Worm (Caenorhabditis elegans) whole organism, L2 larva: Measurements from ENCODE around the gene F23A7.4.
"Not testable (repeated sequence)": the region's sequence is repeated elsewhere in the genome, so short reads cannot be mapped to it uniquely, and the experiment has no call there.

ENCODE experiments used
- F13H6.1 ChIP-seq: sonication (generic microtip); optimal IDR thresholded peaks from 2 replicates; lab custom pipeline; 2016; ENCODE audit warnings: missing genetic modification characterization, missing compliant biosample characterization
- R02D3.7 ChIP-seq: fragments of 150-350 bp; optimal IDR thresholded peaks from 2 replicates; lab custom pipeline; 2014; ENCODE audit warnings: missing biosample characterization, missing genetic modification characterization
- Y55F3AM.14 ChIP-seq: fragments of 200-800 bp; sonication (Bioruptor generic); optimal IDR thresholded peaks from 2 replicates; lab custom pipeline; 2018; ENCODE audit warnings: mild to moderate bottlenecking, missing genetic modification characterization, missing compliant biosample characterization
- ZK546.5 ChIP-seq: sonication (generic microtip); optimal IDR thresholded peaks from 2 replicates; lab custom pipeline; 2017; ENCODE audit warnings: missing biosample characterization, missing genetic modification characterization
- alr-1 ChIP-seq: fragments of 150-350 bp; optimal IDR thresholded peaks from 2 replicates; lab custom pipeline; 2014; ENCODE audit warnings: missing biosample characterization, missing genetic modification characterization
- ama-1 ChIP-seq: fragments of 150-350 bp; optimal IDR thresholded peaks from 2 replicates; lab custom pipeline; 2018; ENCODE audit warnings: inconsistent platforms
- ceh-16 ChIP-seq: fragments of 150-350 bp; optimal IDR thresholded peaks from 2 replicates; lab custom pipeline; 2014; ENCODE audit warnings: missing biosample characterization, missing genetic modification characterization
- crh-2 ChIP-seq: sonication (generic microtip); optimal IDR thresholded peaks from 2 replicates; lab custom pipeline; 2017; ENCODE audit warnings: missing biosample characterization, missing genetic modification characterization
- dmd-4 ChIP-seq: sonication (generic microtip); optimal IDR thresholded peaks from 2 replicates; lab custom pipeline; 2017; ENCODE audit warnings: missing biosample characterization, missing genetic modification characterization
- egl-27 ChIP-seq: sonication (generic microtip); optimal IDR thresholded peaks from 3 replicates; lab custom pipeline; 2017; ENCODE audit warnings: missing biosample characterization, missing genetic modification reagents, missing genetic modification characterization
- elt-1 ChIP-seq: fragments of 150-350 bp; optimal IDR thresholded peaks from 2 replicates; lab custom pipeline; 2014; ENCODE audit warnings: missing biosample characterization, missing genetic modification characterization
- elt-3 ChIP-seq: sonication (generic microtip); optimal IDR thresholded peaks from 2 replicates; lab custom pipeline; 2017; ENCODE audit warnings: missing biosample characterization, missing genetic modification characterization
- fos-1 ChIP-seq: fragments of 150-350 bp; optimal IDR thresholded peaks from 2 replicates; lab custom pipeline; 2014; ENCODE audit warnings: missing biosample characterization, missing genetic modification characterization
- gmeb-1 ChIP-seq: fragments of 150-350 bp; optimal IDR thresholded peaks from 2 replicates; lab custom pipeline; 2014; ENCODE audit warnings: missing biosample characterization, missing genetic modification characterization
- lin-39 ChIP-seq: fragments of 150-350 bp; optimal IDR thresholded peaks from 2 replicates; lab custom pipeline; 2014; ENCODE audit warnings: missing biosample characterization, missing genetic modification reagents, missing genetic modification characterization
- lsy-2 ChIP-seq, 2 experiments: fragments of 150-350 bp in 1 of 2; sonication (generic microtip) in 1 of 2; optimal IDR thresholded peaks; 2 replicates each; lab custom pipeline; 2014 to 2017; ENCODE audit warnings: missing biosample characterization in 2 of 2, missing genetic modification characterization in 2 of 2
- mbf-1 ChIP-seq: sonication (generic microtip); optimal IDR thresholded peaks from 2 replicates; lab custom pipeline; 2017; ENCODE audit warnings: missing biosample characterization, missing genetic modification characterization
- mdl-1 ChIP-seq, 2 experiments: fragments of 150-350 bp in 1 of 2; sonication (generic microtip) in 1 of 2; optimal IDR thresholded peaks; 2 replicates each; lab custom pipeline; 2017; ENCODE audit warnings: missing biosample characterization in 2 of 2, missing genetic modification characterization in 2 of 2
- nhr-10 ChIP-seq: sonication (generic microtip); optimal IDR thresholded peaks from 2 replicates; lab custom pipeline; 2017; ENCODE audit warnings: missing biosample characterization, missing genetic modification characterization
- nhr-11 ChIP-seq: fragments of 150-350 bp; optimal IDR thresholded peaks from 2 replicates; lab custom pipeline; 2014; ENCODE audit warnings: missing biosample characterization, missing genetic modification characterization
- nhr-12 ChIP-seq: fragments of 150-350 bp; optimal IDR thresholded peaks from 2 replicates; lab custom pipeline; 2014; ENCODE audit warnings: missing biosample characterization, missing genetic modification characterization
- nhr-129 ChIP-seq: fragments of 150-350 bp; optimal IDR thresholded peaks from 2 replicates; lab custom pipeline; 2014; ENCODE audit warnings: missing biosample characterization, missing genetic modification characterization
- nhr-21 ChIP-seq: fragments of 150-350 bp; optimal IDR thresholded peaks from 2 replicates; lab custom pipeline; 2014; ENCODE audit warnings: missing biosample characterization, missing genetic modification characterization
- nhr-23 ChIP-seq: fragments of 150-350 bp; optimal IDR thresholded peaks from 2 replicates; lab custom pipeline; 2014; ENCODE audit warnings: missing biosample characterization, missing genetic modification reagents, missing genetic modification characterization
- nhr-25 ChIP-seq: fragments of 150-350 bp; sonication (generic microtip); optimal IDR thresholded peaks from 3 replicates; lab custom pipeline; 2014; ENCODE audit warnings: missing biosample characterization, missing genetic modification characterization
- nhr-6 ChIP-seq: fragments of 150-350 bp; optimal IDR thresholded peaks from 2 replicates; lab custom pipeline; 2014; ENCODE audit warnings: missing biosample characterization, missing genetic modification characterization
- nhr-77 ChIP-seq: fragments of 150-350 bp; optimal IDR thresholded peaks from 2 replicates; lab custom pipeline; 2014; ENCODE audit warnings: missing biosample characterization, missing genetic modification characterization
- peb-1 ChIP-seq: fragments of 150-350 bp; optimal IDR thresholded peaks from 2 replicates; lab custom pipeline; 2014; ENCODE audit warnings: missing biosample characterization, missing genetic modification characterization
- sem-4 ChIP-seq: fragments of 150-350 bp; optimal IDR thresholded peaks from 2 replicates; lab custom pipeline; 2014; ENCODE audit warnings: missing biosample characterization, missing genetic modification reagents, missing genetic modification characterization
- skn-1 ChIP-seq: sonication (generic microtip); optimal IDR thresholded peaks from 2 replicates; lab custom pipeline; 2017; ENCODE audit warnings: missing biosample characterization, missing genetic modification characterization
- sma-9 ChIP-seq, 2 experiments: fragments of 150-350 bp in 1 of 2; sonication (generic microtip) in 1 of 2; optimal IDR thresholded peaks; 2 replicates each; lab custom pipeline; 2014 to 2016; ENCODE audit warnings: missing genetic modification characterization in 2 of 2, mild to moderate bottlenecking in 1 of 2, missing biosample characterization in 1 of 2, missing compliant biosample characterization in 1 of 2, missing genetic modification reagents in 1 of 2, moderate library complexity in 1 of 2
- snpc-4 ChIP-seq: fragments of 150-350 bp; optimal IDR thresholded peaks from 2 replicates; lab custom pipeline; 2014; ENCODE audit warnings: missing biosample characterization, missing genetic modification characterization
- unc-55 ChIP-seq: fragments of 150-350 bp; sonication (generic microtip); optimal IDR thresholded peaks from 3 replicates; lab custom pipeline; 2014; ENCODE audit warnings: missing biosample characterization, missing genetic modification reagents, missing genetic modification characterization
- ztf-1 ChIP-seq: fragments of 200-800 bp; sonication (Bioruptor generic); conservative IDR thresholded peaks from 2 replicates; pipeline ENCODE4 v1.3.6; 2022; ENCODE audit warnings: missing genetic modification characterization, missing compliant biosample characterization
- ztf-11 ChIP-seq: sonication (generic microtip); optimal IDR thresholded peaks from 2 replicates; lab custom pipeline; 2017; ENCODE audit warnings: missing biosample characterization, missing genetic modification characterization
- ztf-4 ChIP-seq: fragments of 150-350 bp; optimal IDR thresholded peaks from 2 replicates; lab custom pipeline; 2014; ENCODE audit warnings: missing biosample characterization, missing genetic modification characterization

Gene F23A7.4

DNA sequence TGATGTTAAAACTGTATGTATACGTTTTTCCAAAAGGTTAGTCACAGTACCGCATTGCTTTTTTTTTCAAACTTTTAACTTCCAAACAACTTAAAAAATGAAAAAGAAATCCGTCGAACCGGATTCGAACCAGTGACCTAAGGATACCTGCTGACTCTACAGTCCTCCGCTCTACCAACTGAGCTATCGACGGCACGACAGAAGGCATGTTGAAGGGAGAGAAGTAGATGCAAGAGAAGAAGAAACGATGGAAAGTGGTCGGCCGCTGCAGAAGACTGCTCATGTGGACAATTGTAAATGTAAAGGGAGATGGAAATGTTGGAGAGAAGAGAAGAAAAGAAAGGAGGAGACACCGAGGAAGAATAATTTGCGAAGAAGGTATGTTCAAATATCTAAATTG, 2.7 kb upstream of the F23A7.4 start (continued):
- TF ChIP-seq elt-3 (tag; lab: Kevin White, UChicago) (no peak), fos-1 (tag; lab: Kevin White, UChicago) (peak; percentile 77), peb-1 (tag; lab: Kevin White, UChicago) (no peak), nhr-129 (tag; lab: Kevin White, UChicago) (peak; percentile 95), ztf-1 (GFP tag; lab: Robert Waterston, UW) (no peak), egl-27 (tag; lab: Kevin White, UChicago) (peak; percentile 61), nhr-11 (tag; lab: Kevin White, UChicago) (no peak), lsy-2 (tag; optimal IDR thresholded peaks at IDR 0.05; lab: Kevin White, UChicago) (peak; percentile 72 to 81), gmeb-1 (tag; lab: Kevin White, UChicago) (peak; percentile 76), Y55F3AM.14 (GFP tag; lab: Kevin White, UChicago) (peak; percentile 61), nhr-6 (peak; percentile 71), ama-1 (lab: Kevin White, UChicago) (no peak), nhr-77 (tag; lab: Kevin White, UChicago) (peak; percentile 70), F13H6.1 (tag; lab: Kevin White, UChicago) (peak; percentile 79), snpc-4 (peak; percentile 86), ztf-11 (peak; percentile 20), skn-1 (tag; lab: Kevin White, UChicago) (no peak), ztf-4 (tag; lab: Kevin White, UChicago) (peak; percentile 31), unc-55 (GFP tag; lab: Kevin White, UChicago) (peak; percentile 91), alr-1 (no peak), mdl-1 (tag; optimal IDR thresholded peaks at IDR 0.05; lab: Kevin White, UChicago) (peak; percentile 7 to 56), nhr-12 (tag; lab: Kevin White, UChicago) (no peak), nhr-10 (peak; percentile 68)

DNA sequence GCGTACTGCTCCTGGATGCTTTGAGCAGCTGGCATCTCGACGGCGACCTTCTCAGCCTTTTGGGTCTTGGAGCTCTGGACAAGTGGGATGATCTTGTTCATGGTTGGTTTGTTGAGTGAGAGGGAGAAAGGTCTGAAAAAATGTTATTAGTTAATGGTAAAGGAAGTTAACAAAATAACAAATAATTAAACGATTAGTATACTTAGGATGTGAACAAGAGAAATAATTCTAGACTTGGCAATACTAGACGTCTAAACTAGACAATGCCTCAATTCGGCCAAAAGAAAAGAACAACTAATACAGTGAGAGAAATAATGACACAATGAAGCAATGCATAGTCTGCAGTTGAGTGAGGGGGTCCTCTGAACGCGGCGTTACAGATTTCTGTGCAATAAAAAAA, 1.9 kb upstream of the F23A7.4 start, which contains the start of gene R11.4:
Gene R11.4, minus strand, starts transcription at position 101 of the 400 bp plus-strand sequence.
- TF ChIP-seq nhr-23 (tag; lab: Kevin White, UChicago) = no peak

DNA sequence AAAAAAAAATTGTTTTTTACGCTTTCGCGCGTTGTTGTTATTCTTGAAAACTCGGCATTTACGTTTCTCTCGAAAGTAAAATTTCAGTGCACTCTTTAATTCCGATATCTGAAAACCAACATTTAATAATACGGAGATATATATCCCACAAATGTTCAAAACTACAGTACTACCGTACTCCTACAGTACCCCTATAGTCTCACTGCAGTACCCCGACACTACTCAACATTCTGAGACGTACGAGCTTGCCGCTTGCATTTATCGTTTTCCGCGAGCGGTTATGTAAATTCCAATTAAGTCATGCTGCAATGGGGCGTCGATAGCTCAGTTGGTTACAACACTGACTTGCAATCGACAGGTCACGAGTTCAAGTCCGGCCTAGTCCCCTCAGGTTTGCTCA, 667 bp downstream of the F23A7.4 start, which contains the start of gene F23A7.8:
Gene F23A7.8, plus strand, starts transcription at position 301 of the 400 bp plus-strand sequence.
- TF ChIP-seq dmd-4 (tag; lab: Kevin White, UChicago); sma-9 (GFP tag; optimal IDR thresholded peaks at IDR 0.05; lab: Kevin White, UChicago); sma-9 (tag; optimal IDR thresholded peaks at IDR 0.05; lab: Kevin White, UChicago); ceh-16: not testable (repeated sequence)
- TF ChIP-seq, all 48 proteins: peak for 0; not testable (repeated sequence) for 48

DNA sequence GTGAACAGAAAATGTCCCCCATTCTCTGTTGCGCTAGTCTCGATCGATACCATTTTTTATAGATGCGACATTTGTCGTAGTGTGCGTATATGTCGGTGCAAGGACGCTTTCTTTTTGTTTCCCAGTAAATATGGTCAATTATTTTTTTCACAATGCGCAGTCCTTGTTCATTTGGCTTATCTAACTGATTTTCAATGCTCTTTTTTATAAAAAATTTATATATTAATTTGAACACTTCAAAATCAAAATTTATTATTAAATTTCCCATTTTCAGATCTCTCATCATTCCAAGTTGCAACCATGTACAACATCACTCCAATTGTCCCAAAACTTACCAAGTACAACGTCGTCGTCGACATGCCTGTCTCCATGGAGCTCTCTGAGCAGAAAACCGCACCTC, 4.7 kb downstream of the F23A7.4 start, which contains the start of gene F23A7.1:
Gene F23A7.1, plus strand, starts transcription at position 301 of the 400 bp plus-strand sequence.
- TF ChIP-seq nhr-21 (tag; lab: Kevin White, UChicago) (no peak), ZK546.5 (tag; lab: Kevin White, UChicago) (no peak), nhr-77 (tag; lab: Kevin White, UChicago) (no peak), mdl-1 (tag; optimal IDR thresholded peaks at IDR 0.05; lab: Kevin White, UChicago) (no peak), nhr-11 (tag; lab: Kevin White, UChicago) (no peak), R02D3.7 (tag; lab: Kevin White, UChicago) (no peak), F13H6.1 (tag; lab: Kevin White, UChicago) (no peak), sem-4 (tag; lab: Kevin White, UChicago) (no peak), lsy-2 (tag; optimal IDR thresholded peaks at IDR 0.05; lab: Kevin White, UChicago) (no peak), lin-39 (no peak), elt-1 (tag; lab: Kevin White, UChicago) (no peak), skn-1 (tag; lab: Kevin White, UChicago) (no peak), sma-9 (GFP tag; optimal IDR thresholded peaks at IDR 0.05; lab: Kevin White, UChicago) (no peak), sma-9 (tag; optimal IDR thresholded peaks at IDR 0.05; lab: Kevin White, UChicago) (no peak), crh-2 (tag; lab: Kevin White, UChicago) (no peak)

DNA sequence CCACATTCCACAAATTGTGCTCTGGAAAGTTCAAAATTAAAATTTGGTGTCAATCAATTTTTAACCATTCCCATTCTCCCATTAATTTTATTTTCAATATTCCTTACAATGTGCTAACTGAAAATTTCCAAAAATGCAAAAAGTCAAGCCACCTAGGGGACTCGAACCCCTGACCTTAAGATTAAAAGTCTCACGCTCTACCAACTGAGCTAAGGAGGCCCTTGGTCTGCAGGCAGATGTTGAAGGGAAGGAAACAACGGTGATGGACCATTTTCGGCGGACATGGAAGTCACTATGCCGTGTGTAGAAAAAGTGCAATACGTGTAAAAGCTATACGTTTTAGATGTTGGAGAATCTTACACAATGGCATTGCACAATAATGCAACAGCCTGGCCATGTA, 5.3 kb downstream of the F23A7.4 start:
- TF ChIP-seq nhr-25 (tag; lab: Kevin White, UChicago) (no peak), skn-1 (tag; lab: Kevin White, UChicago) (no peak), sem-4 (tag; lab: Kevin White, UChicago) (no peak), mbf-1 (tag; lab: Kevin White, UChicago) (no peak), ama-1 (lab: Kevin White, UChicago) (no peak)
